Fruit fly (Drosophila melanogaster) S2 (cell line): ENCODE results near the gene CG43131.

Experiments used
- CG8478 ChIP-seq: fragments of >200 bp; optimal IDR thresholded peaks from 2 replicates; lab custom pipeline; 2018
- CTCF ChIP-seq, 2 experiments: fragments of >200 bp; optimal IDR thresholded peaks; 2 replicates each; lab custom pipeline; 2018

Gene CG43131

dm6 chr3R:5090286-5090685, 18.7 kb downstream of the CG43131 start:
- TF ChIP-seq CTCF (optimal IDR thresholded peaks at IDR 0.05; lab: Kevin White, UChicago) (no peak), CG8478 (lab: Kevin White, UChicago) (no peak)

dm6 chr3R:5089514-5090259, 19.3 kb downstream of the CG43131 start:
- TF ChIP-seq CG8478 (lab: Kevin White, UChicago) (no peak), CTCF (optimal IDR thresholded peaks at IDR 0.05; lab: Kevin White, UChicago) (no peak)

- no peak for TF ChIP-seq CG8478 (lab: Kevin White, UChicago)
- TF ChIP-seq CTCF (optimal IDR thresholded peaks at IDR 0.05; lab: Kevin White, UChicago) = peak; percentile 19 to 57
These were observed 21.1 kb downstream of the CG43131 start for dm6 chr3R:5087833-5088262.

- TF ChIP-seq CG8478 (lab: Kevin White, UChicago) = no peak
- peak in 1 of 2 experiments; percentile 15 for TF ChIP-seq CTCF (optimal IDR thresholded peaks at IDR 0.05; lab: Kevin White, UChicago)
These were observed 22.0 kb downstream of the CG43131 start, which contains the start of gene corto for dm6 chr3R:5086822-5087491. TSS of gene corto (minus strand) at chr3R:5087072.

- TF ChIP-seq CTCF (optimal IDR thresholded peaks at IDR 0.05; lab: Kevin White, UChicago) (no peak), CG8478 (lab: Kevin White, UChicago) (no peak)
These were observed 22.5 kb downstream of the CG43131 start for dm6 chr3R:5086471-5086821.

- TF ChIP-seq CTCF (optimal IDR thresholded peaks at IDR 0.05; lab: Kevin White, UChicago) (no peak), CG8478 (lab: Kevin White, UChicago) (no peak)
These were observed 23.6 kb downstream of the CG43131 start for dm6 chr3R:5085381-5085780.

dm6 chr3R:5084413-5084812, 24.6 kb downstream of the CG43131 start:
- TF ChIP-seq CTCF (optimal IDR thresholded peaks at IDR 0.05; lab: Kevin White, UChicago) = no peak
- no peak for TF ChIP-seq CG8478 (lab: Kevin White, UChicago)

dm6 chr3R:5082955-5083537, 25.9 kb downstream of the CG43131 start:
- TF ChIP-seq CTCF (optimal IDR thresholded peaks at IDR 0.05; lab: Kevin White, UChicago) (no peak), CG8478 (lab: Kevin White, UChicago) (no peak)

dm6 chr3R:5081671-5082070, 27.3 kb downstream of the CG43131 start:
- TF ChIP-seq CTCF (optimal IDR thresholded peaks at IDR 0.05; lab: Kevin White, UChicago) (no peak), CG8478 (lab: Kevin White, UChicago) (no peak)

- no peak for TF ChIP-seq CG8478 (lab: Kevin White, UChicago)
- no peak for TF ChIP-seq CTCF (optimal IDR thresholded peaks at IDR 0.05; lab: Kevin White, UChicago)
These were observed 28.5 kb downstream of the CG43131 start for dm6 chr3R:5080538-5080838.

- TF ChIP-seq CG8478 (lab: Kevin White, UChicago) (no peak), CTCF (optimal IDR thresholded peaks at IDR 0.05; lab: Kevin White, UChicago) (no peak)
These were observed 29.0 kb downstream of the CG43131 start for dm6 chr3R:5079786-5080537.

dm6 chr3R:5076835-5077710, 31.9 kb downstream of the CG43131 start:
- TF ChIP-seq CG8478 (lab: Kevin White, UChicago) (no peak), CTCF (optimal IDR thresholded peaks at IDR 0.05; lab: Kevin White, UChicago) (no peak)

dm6 chr3R:5075934-5076834, 32.8 kb downstream of the CG43131 start:
- TF ChIP-seq CG8478 (lab: Kevin White, UChicago) = no peak
- no peak for TF ChIP-seq CTCF (optimal IDR thresholded peaks at IDR 0.05; lab: Kevin White, UChicago)
